Worm (Caenorhabditis elegans) whole organism, L3 larva: ENCODE results near the gene Y56A3A.6.

Experiments used
- ZK546.5 ChIP-seq: sonication (generic microtip); optimal IDR thresholded peaks from 2 replicates; lab custom pipeline; 2017; ENCODE audit warnings: missing biosample characterization, missing genetic modification characterization
- ceh-82 ChIP-seq: fragments of 150-350 bp; optimal IDR thresholded peaks from 2 replicates; lab custom pipeline; 2014; ENCODE audit warnings: missing biosample characterization, missing genetic modification characterization
- elt-1 ChIP-seq: fragments of 150-350 bp; optimal IDR thresholded peaks from 2 replicates; lab custom pipeline; 2014; ENCODE audit warnings: missing biosample characterization, missing genetic modification characterization
- mdl-1 ChIP-seq: fragments of 150-350 bp; optimal IDR thresholded peaks from 2 replicates; lab custom pipeline; 2014; ENCODE audit warnings: missing biosample characterization, missing genetic modification characterization
- nhr-11 ChIP-seq: fragments of 150-350 bp; optimal IDR thresholded peaks from 2 replicates; lab custom pipeline; 2014; ENCODE audit warnings: missing biosample characterization, missing genetic modification characterization
- nhr-237 ChIP-seq: fragments of 150-350 bp; optimal IDR thresholded peaks from 2 replicates; lab custom pipeline; 2014; ENCODE audit warnings: missing biosample characterization, missing genetic modification characterization
- nhr-67 ChIP-seq: fragments of 150-350 bp; optimal IDR thresholded peaks from 2 replicates; lab custom pipeline; 2014; ENCODE audit warnings: missing biosample characterization, missing genetic modification characterization
- pha-4 ChIP-seq: fragments of 150-350 bp; optimal IDR thresholded peaks from 2 replicates; lab custom pipeline; 2014; ENCODE audit warnings: missing biosample characterization, missing genetic modification reagents, missing genetic modification characterization
- skn-1 ChIP-seq: fragments of 150-350 bp; optimal IDR thresholded peaks from 2 replicates; lab custom pipeline; 2014; ENCODE audit warnings: missing biosample characterization, missing genetic modification characterization
- snpc-4 ChIP-seq: fragments of 150-350 bp; optimal IDR thresholded peaks from 2 replicates; lab custom pipeline; 2014; ENCODE audit warnings: missing biosample characterization, missing genetic modification characterization
- unc-39 ChIP-seq: sonication (generic microtip); optimal IDR thresholded peaks from 4 replicates; lab custom pipeline; 2017; ENCODE audit warnings: missing biosample characterization, missing genetic modification characterization
- zag-1 ChIP-seq: fragments of 150-350 bp; optimal IDR thresholded peaks from 2 replicates; lab custom pipeline; 2014; ENCODE audit warnings: missing biosample characterization, missing genetic modification characterization

ce11 chrIII:11866127-11866526, 12.5 kb downstream of the Y56A3A.6 start:
- TF ChIP-seq mdl-1 (tag; lab: Kevin White, UChicago) = no peak
- TF ChIP-seq zag-1 (tag; lab: Kevin White, UChicago) = no peak
- TF ChIP-seq nhr-11 (tag; lab: Kevin White, UChicago) = no peak
- no peak for TF ChIP-seq nhr-237
- no peak for TF ChIP-seq skn-1 (tag; lab: Kevin White, UChicago)
- no peak for TF ChIP-seq elt-1 (tag; lab: Kevin White, UChicago)
- TF ChIP-seq pha-4 = no peak
- TF ChIP-seq unc-39 (tag; lab: Kevin White, UChicago) = no peak
- no peak for TF ChIP-seq nhr-67 (tag; lab: Kevin White, UChicago)
- no peak for TF ChIP-seq snpc-4 (tag; lab: Kevin White, UChicago)
- no peak for TF ChIP-seq ceh-82 (tag; lab: Kevin White, UChicago)
- no peak for TF ChIP-seq ZK546.5 (tag; lab: Kevin White, UChicago)
